Fruit fly (Drosophila melanogaster): Measurements from ENCODE around the gene CG10919.

The CG10919 gene

dm6 chr3R:7804332-7804731, 46.4 kb downstream of the CG10919 start, which contains the start of gene CG18268:
Gene CG18268 (minus strand): TSS chr3R:7804432.
- TF ChIP-seq achi (GFP tag; optimal IDR thresholded peaks at IDR 0.05) (no peak), Blimp-1 (GFP tag; optimal IDR thresholded peaks at IDR 0.05) (no peak), Ets96B (tag; optimal IDR thresholded peaks at IDR 0.05) (no peak)
